Fruit fly (Drosophila melanogaster) whole organism, embryonic: ENCODE results near the gene Spt6.

Experiments
- Atf3 ChIP-seq: fragments of 200-800 bp; sonication (Bioruptor generic); optimal IDR thresholded peaks from 3 replicates; lab custom pipeline; 2016; ENCODE audit warnings: missing biosample characterization, missing genetic modification characterization
- CG10274 ChIP-seq: fragments of 200-800 bp; sonication (Bioruptor generic); optimal IDR thresholded peaks from 3 replicates; lab custom pipeline; 2017; ENCODE audit warnings: missing biosample characterization, mild to moderate bottlenecking, missing genetic modification characterization
- CG12236 ChIP-seq: fragments of 200-800 bp; sonication (Bioruptor generic); optimal IDR thresholded peaks from 2 replicates; lab custom pipeline; 2016; ENCODE audit warnings: missing biosample characterization, missing genetic modification characterization
- CG12299 ChIP-seq: fragments of 200-800 bp; sonication (Bioruptor generic); optimal IDR thresholded peaks from 2 replicates; lab custom pipeline; 2018; ENCODE audit warnings: missing biosample characterization, mild to moderate bottlenecking, missing genetic modification characterization
- CG12744 ChIP-seq: fragments of 200-800 bp; sonication (Bioruptor generic); optimal IDR thresholded peaks from 2 replicates; lab custom pipeline; 2016; ENCODE audit warnings: missing biosample characterization, missing genetic modification characterization
- CG12769 ChIP-seq: fragments of 200-800 bp; sonication (Bioruptor generic); optimal IDR thresholded peaks from 2 replicates; lab custom pipeline; 2019; ENCODE audit warnings: missing biosample characterization, mild to moderate bottlenecking, missing genetic modification characterization, moderate library complexity
- CG12942 ChIP-seq: fragments of 200-800 bp; sonication (Bioruptor generic); optimal IDR thresholded peaks from 3 replicates; lab custom pipeline; 2016; ENCODE audit warnings: missing biosample characterization, missing genetic modification characterization
- CG13894 ChIP-seq: fragments of 200-800 bp; sonication (Bioruptor generic); optimal IDR thresholded peaks from 3 replicates; lab custom pipeline; 2018; ENCODE audit warnings: missing biosample characterization, mild to moderate bottlenecking, missing genetic modification characterization, moderate library complexity
- CG14441 ChIP-seq: fragments of 200-800 bp; sonication (Bioruptor generic); IDR thresholded peaks from 2 replicates; pipeline ENCODE4 v1.3.6; 2022; ENCODE audit warnings: missing biosample characterization, missing genetic modification characterization
- CG17186 ChIP-seq: fragments of 200-800 bp; sonication (Bioruptor generic); optimal IDR thresholded peaks from 3 replicates; lab custom pipeline; 2017; ENCODE audit warnings: missing biosample characterization, missing genetic modification reagents, missing genetic modification characterization
- CG31365 ChIP-seq: fragments of 200-800 bp; sonication (Bioruptor generic); optimal IDR thresholded peaks from 2 replicates; lab custom pipeline; 2018; ENCODE audit warnings: missing biosample characterization, mild to moderate bottlenecking, missing genetic modification characterization
- CG31441 ChIP-seq: fragments of 200-800 bp; sonication (Bioruptor generic); IDR thresholded peaks from 2 replicates; pipeline ENCODE4 v1.3.6; 2022; ENCODE audit warnings: missing biosample characterization, missing genetic modification characterization
- CG4820 ChIP-seq: fragments of 200-800 bp; sonication (Bioruptor generic); optimal IDR thresholded peaks from 3 replicates; lab custom pipeline; 2016; ENCODE audit warnings: missing biosample characterization, missing genetic modification characterization
- CG5180 ChIP-seq: fragments of 200-800 bp; sonication (Bioruptor generic); optimal IDR thresholded peaks from 3 replicates; lab custom pipeline; 2017; ENCODE audit warnings: missing biosample characterization, missing genetic modification characterization, mild to moderate bottlenecking, moderate library complexity, missing genetic modification reagents
- CG6175 ChIP-seq: fragments of 200-800 bp; sonication (Bioruptor generic); IDR thresholded peaks from 3 replicates; pipeline ENCODE4 v1.3.6; 2022; ENCODE audit warnings: missing biosample characterization, missing genetic modification characterization
- CG7271 ChIP-seq: fragments of 200-800 bp; sonication (Bioruptor generic); optimal IDR thresholded peaks from 2 replicates; lab custom pipeline; 2018; ENCODE audit warnings: missing biosample characterization, mild to moderate bottlenecking, missing genetic modification characterization, moderate library complexity
- CG7357 ChIP-seq: fragments of 200-800 bp; sonication (Bioruptor generic); IDR thresholded peaks from 3 replicates; pipeline ENCODE4 v1.3.6; 2022; ENCODE audit warnings: missing biosample characterization, missing genetic modification characterization
- CG7987 ChIP-seq: fragments of 200-800 bp; sonication (Bioruptor generic); optimal IDR thresholded peaks from 2 replicates; lab custom pipeline; 2018; ENCODE audit warnings: missing biosample characterization, mild to moderate bottlenecking, missing genetic modification characterization, moderate library complexity
- CG8089 ChIP-seq: fragments of 200-800 bp; sonication (Bioruptor generic); optimal IDR thresholded peaks from 3 replicates; lab custom pipeline; 2016; ENCODE audit warnings: missing biosample characterization, missing genetic modification characterization
- CG9609 ChIP-seq: fragments of 200-800 bp; sonication (Bioruptor generic); optimal IDR thresholded peaks from 3 replicates; lab custom pipeline; 2016; ENCODE audit warnings: missing biosample characterization, missing genetic modification characterization
- CoRest ChIP-seq: fragments of 200-800 bp; sonication (Bioruptor generic); optimal IDR thresholded peaks from 3 replicates; lab custom pipeline; 2018; ENCODE audit warnings: missing biosample characterization, mild to moderate bottlenecking, missing genetic modification characterization, moderate library complexity
- GATAe ChIP-seq: fragments of 200-800 bp; sonication (Bioruptor generic); conservative IDR thresholded peaks from 2 replicates; pipeline ENCODE4 v1.3.6; 2022; ENCODE audit warnings: missing biosample characterization, missing genetic modification characterization
- HLH3B ChIP-seq: fragments of 200-800 bp; sonication (Bioruptor generic); IDR thresholded peaks from 2 replicates; pipeline ENCODE4 v1.3.6; 2022; ENCODE audit warnings: missing biosample characterization, missing genetic modification characterization
- Hey ChIP-seq: fragments of 200-800 bp; sonication (Bioruptor generic); optimal IDR thresholded peaks from 3 replicates; lab custom pipeline; 2018; ENCODE audit warnings: missing biosample characterization, mild to moderate bottlenecking, missing genetic modification characterization
- Kr ChIP-seq: fragments of 200-800 bp; sonication (Bioruptor generic); optimal IDR thresholded peaks from 2 replicates; lab custom pipeline; 2017; ENCODE audit warnings: missing biosample characterization, mild to moderate bottlenecking, missing genetic modification characterization
- MTF-1 ChIP-seq: fragments of 200-800 bp; sonication (Bioruptor generic); optimal IDR thresholded peaks from 2 replicates; lab custom pipeline; 2018; ENCODE audit warnings: missing biosample characterization, mild to moderate bottlenecking, missing genetic modification characterization, borderline replicate concordance
- NfI ChIP-seq: fragments of 200-800 bp; sonication (Bioruptor generic); optimal IDR thresholded peaks from 3 replicates; lab custom pipeline; 2018; ENCODE audit warnings: missing biosample characterization, mild to moderate bottlenecking, missing genetic modification characterization, moderate library complexity
- Sox102F ChIP-seq: fragments of 200-800 bp; sonication (Bioruptor generic); optimal IDR thresholded peaks from 2 replicates; lab custom pipeline; 2018; ENCODE audit warnings: missing biosample characterization, mild to moderate bottlenecking, missing genetic modification characterization, moderate library complexity
- Stat92E ChIP-seq, 3 experiments: fragments of >200 bp in 2 of 3; fragments of 200-800 bp in 1 of 3; sonication (Bioruptor generic) in 1 of 3; optimal IDR thresholded peaks; 2 replicates each; lab custom pipeline; 2017 to 2019; ENCODE audit warnings: missing biosample characterization in 3 of 3, missing genetic modification characterization in 3 of 3, mild to moderate bottlenecking in 1 of 3, moderate library complexity in 1 of 3
- bigmax ChIP-seq: fragments of 200-800 bp; sonication (Bioruptor generic); optimal IDR thresholded peaks from 2 replicates; lab custom pipeline; 2018; ENCODE audit warnings: missing biosample characterization, mild to moderate bottlenecking, missing genetic modification characterization
- chm ChIP-seq: fragments of 200-800 bp; sonication (Bioruptor generic); IDR thresholded peaks from 2 replicates; pipeline ENCODE4 v1.3.6; 2022; ENCODE audit warnings: missing biosample characterization, missing genetic modification characterization
- corto ChIP-seq: fragments of 200-800 bp; sonication (Bioruptor generic); optimal IDR thresholded peaks from 2 replicates; lab custom pipeline; 2016; ENCODE audit warnings: missing biosample characterization, mild to moderate bottlenecking, missing genetic modification characterization, moderate library complexity
- cwo ChIP-seq: fragments of 200-800 bp; sonication (Bioruptor generic); optimal IDR thresholded peaks from 3 replicates; lab custom pipeline; 2017; ENCODE audit warnings: missing biosample characterization, missing genetic modification characterization, mild to moderate bottlenecking, moderate library complexity, missing genetic modification reagents
- dysf ChIP-seq: fragments of 200-800 bp; sonication (Bioruptor generic); IDR thresholded peaks from 3 replicates; pipeline ENCODE4 v1.3.6; 2022; ENCODE audit warnings: missing biosample characterization, missing genetic modification characterization
- esg ChIP-seq: fragments of 200-800 bp; sonication (Bioruptor generic); conservative IDR thresholded peaks from 2 replicates; pipeline ENCODE4 v1.3.6; 2022; ENCODE audit warnings: missing biosample characterization, missing genetic modification characterization
- ftz-f1 ChIP-seq: fragments of 200-800 bp; sonication (Bioruptor generic); optimal IDR thresholded peaks from 2 replicates; lab custom pipeline; 2016; ENCODE audit warnings: missing biosample characterization, missing genetic modification characterization
- grn ChIP-seq: fragments of 200-800 bp; sonication (Bioruptor generic); optimal IDR thresholded peaks from 3 replicates; lab custom pipeline; 2017; ENCODE audit warnings: missing biosample characterization, missing genetic modification characterization
- gsb-n ChIP-seq: fragments of 200-800 bp; sonication (Bioruptor generic); optimal IDR thresholded peaks from 3 replicates; lab custom pipeline; 2018; ENCODE audit warnings: missing biosample characterization, mild to moderate bottlenecking, missing genetic modification characterization
- h ChIP-seq: fragments of >200 bp; optimal IDR thresholded peaks from 2 replicates; lab custom pipeline; 2017
- ind ChIP-seq: fragments of 200-800 bp; sonication (Bioruptor generic); optimal IDR thresholded peaks from 3 replicates; lab custom pipeline; 2016; ENCODE audit warnings: missing biosample characterization, missing genetic modification characterization
- mirr ChIP-seq: fragments of 200-800 bp; sonication (Bioruptor generic); optimal IDR thresholded peaks from 3 replicates; lab custom pipeline; 2018; ENCODE audit warnings: missing biosample characterization, mild to moderate bottlenecking, missing genetic modification characterization
- mld ChIP-seq: fragments of 200-800 bp; sonication (Bioruptor generic); IDR thresholded peaks from 3 replicates; pipeline ENCODE4 v1.3.6; 2022; ENCODE audit warnings: missing biosample characterization, missing genetic modification characterization; ENCODE audit not compliant: partially characterized antibody
- pita ChIP-seq: fragments of 200-800 bp; sonication (Bioruptor generic); optimal IDR thresholded peaks from 2 replicates; lab custom pipeline; 2017; ENCODE audit warnings: missing biosample characterization, mild to moderate bottlenecking, missing genetic modification characterization
- salm ChIP-seq: fragments of 200-800 bp; sonication (Bioruptor generic); optimal IDR thresholded peaks from 2 replicates; lab custom pipeline; 2018; ENCODE audit warnings: missing biosample characterization, mild to moderate bottlenecking, missing genetic modification characterization
- sima ChIP-seq: fragments of 200-800 bp; sonication (Bioruptor generic); optimal IDR thresholded peaks from 2 replicates; lab custom pipeline; 2016; ENCODE audit warnings: missing biosample characterization, missing genetic modification characterization
- sug ChIP-seq: fragments of 200-800 bp; optimal IDR thresholded peaks from 2 replicates; lab custom pipeline; 2019; ENCODE audit warnings: missing biosample characterization, mild to moderate bottlenecking, missing genetic modification characterization, moderate library complexity
- twi ChIP-seq: fragments of 200-800 bp; optimal IDR thresholded peaks from 2 replicates; lab custom pipeline; 2019; ENCODE audit warnings: missing biosample characterization, mild to moderate bottlenecking, missing genetic modification characterization, moderate library complexity
- unpg ChIP-seq: fragments of 200-800 bp; sonication (Bioruptor generic); optimal IDR thresholded peaks from 3 replicates; lab custom pipeline; 2018; ENCODE audit warnings: missing biosample characterization, mild to moderate bottlenecking, missing genetic modification characterization, moderate library complexity
- z ChIP-seq: fragments of 200-800 bp; sonication (Bioruptor generic); IDR thresholded peaks from 3 replicates; pipeline ENCODE4 v1.3.6; 2022; ENCODE audit warnings: missing biosample characterization, missing genetic modification characterization
- zen ChIP-seq: fragments of 200-800 bp; sonication (Bioruptor generic); optimal IDR thresholded peaks from 3 replicates; lab custom pipeline; 2018; ENCODE audit warnings: missing biosample characterization, mild to moderate bottlenecking, missing genetic modification characterization, moderate library complexity

Spt6 gene

dm6 chrX:6264456-6264855 is 3.1 kb upstream of the Spt6 start (continued):
- TF ChIP-seq Hey (tag; lab: Kevin White, UChicago) (peak; percentile 16), cwo (GFP tag; lab: Kevin White, UChicago) (peak; percentile 54), CG5180 (GFP tag; lab: Kevin White, UChicago) (no peak), mirr (GFP tag; lab: Kevin White, UChicago) (peak; percentile 81), MTF-1 (GFP tag; lab: Kevin White, UChicago) (no peak), CG12744 (no peak), gsb-n (tag; lab: Kevin White, UChicago) (no peak), CG12236 (GFP tag; lab: Kevin White, UChicago) (no peak), Kr (GFP tag; lab: Kevin White, UChicago) (no peak), ind (GFP tag; lab: Kevin White, UChicago) (no peak), CG8089 (GFP tag; lab: Kevin White, UChicago) (no peak), twi (tag; lab: Kevin White, UChicago) (no peak), sug (tag; lab: Kevin White, UChicago) (peak; percentile 62), grn (peak; percentile 87), CG14441 (GFP tag; lab: Robert Waterston, UW) (no peak), CG6175 (GFP tag; lab: Robert Waterston, UW) (0 out of 3 replicates have a peak, but pooled peaks have one; percentile 22), pita (GFP tag; lab: Kevin White, UChicago) (no peak), GATAe (GFP tag; lab: Robert Waterston, UW) (peak; percentile 52; the same call in 1 of the 2 replicates), ftz-f1 (GFP tag; lab: Kevin White, UChicago) (peak; percentile 45), NfI (no peak), CG12769 (tag; lab: Kevin White, UChicago) (peak; percentile 72), sima (GFP tag; lab: Kevin White, UChicago) (no peak)
- TF ChIP-seq, all 482 proteins: peak for 18

- TF ChIP-seq CG17186 (GFP tag; lab: Kevin White, UChicago) (peak; percentile 87), Atf3 (GFP tag; lab: Kevin White, UChicago) (peak; percentile 95), CG7357 (GFP tag; lab: Robert Waterston, UW) (peak; percentile 87), z (peak; percentile 69; the same call in 2 of the 3 replicates), CG9609 (GFP tag; lab: Kevin White, UChicago) (peak; percentile 95), bigmax (no peak), Sox102F (GFP tag; lab: Kevin White, UChicago) (peak; percentile 99), CoRest (tag; lab: Kevin White, UChicago) (peak; percentile 98), HLH3B (GFP tag; lab: Robert Waterston, UW) (peak; percentile 94), CG7987 (GFP tag; lab: Kevin White, UChicago) (peak; percentile 78), corto (peak; percentile 33), CG31365 (tag; lab: Kevin White, UChicago) (peak; percentile 86), CG12299 (tag; lab: Kevin White, UChicago) (peak; percentile 88), CG7271 (tag; lab: Kevin White, UChicago) (peak; percentile 57), zen (tag; lab: Kevin White, UChicago) (peak; percentile 86), Stat92E (GFP tag; optimal IDR thresholded peaks at IDR 0.05; lab: Kevin White, UChicago) (peak in 1 of 3 experiments; percentile 83), CG12769 (tag; lab: Kevin White, UChicago) (peak; percentile 93), chm (peak; percentile 83), CG4820 (GFP tag; lab: Kevin White, UChicago) (peak; percentile 96), CG13894 (tag; lab: Kevin White, UChicago) (peak; percentile 73), mld (GFP tag; lab: Robert Waterston, UW) (no peak), esg (GFP tag; lab: Robert Waterston, UW) (peak; percentile 94), dysf (GFP tag; lab: Robert Waterston, UW) (peak; percentile 96), salm (tag; lab: Kevin White, UChicago) (peak; percentile 97), CG31441 (GFP tag; lab: Robert Waterston, UW) (peak; percentile 96), unpg (GFP tag; lab: Kevin White, UChicago) (peak; percentile 96), CG10274 (peak; percentile 87), h (lab: Kevin White, UChicago) (no peak), CG12942 (GFP tag; lab: Kevin White, UChicago) (peak; percentile 95)
These were observed 2.1 kb upstream of the Spt6 start for dm6 chrX:6265456-6265877.
